Worm (Caenorhabditis elegans): ENCODE results near the gene phyh-1.

- TF ChIP-seq mdl-1 (tag; optimal IDR thresholded peaks at IDR 0.05), result no peak
- TF ChIP-seq elt-3 (tag; optimal IDR thresholded peaks at IDR 0.05), result no peak
- no peak for TF ChIP-seq nhr-11 (tag; optimal IDR thresholded peaks at IDR 0.05)
- TF ChIP-seq aly-2 (tag; optimal IDR thresholded peaks at IDR 0.05), result no peak
- no peak for TF ChIP-seq R02D3.7 (tag; optimal IDR thresholded peaks at IDR 0.05)
- no peak for TF ChIP-seq nhr-28 (tag; optimal IDR thresholded peaks at IDR 0.05)
- peak; percentile 36 for TF ChIP-seq pha-4 (tag; optimal IDR thresholded peaks at IDR 0.05)
- no peak for TF ChIP-seq ceh-82 (tag; optimal IDR thresholded peaks at IDR 0.05)
Observed at ce11 chrIV:17245200-17245599, 14.0 kb downstream of the phyh-1 start, which contains the start of gene ZK550.2.
